Fruit fly (Drosophila melanogaster) whole organism, prepupa: ENCODE results near the gene CG34247.

Source experiments
- CG16779 ChIP-seq: fragments of 200-800 bp; sonication (Bioruptor generic); optimal IDR thresholded peaks from 3 replicates; lab custom pipeline; 2017; ENCODE audit warnings: missing biosample characterization, mild to moderate bottlenecking, missing genetic modification characterization
- CG34406 ChIP-seq: fragments of 200-800 bp; sonication (Bioruptor generic); optimal IDR thresholded peaks from 3 replicates; lab custom pipeline; 2016; ENCODE audit warnings: missing biosample characterization, missing genetic modification characterization
- Eip93F ChIP-seq: fragments of 200-800 bp; sonication (Bioruptor generic); optimal IDR thresholded peaks from 2 replicates; lab custom pipeline; 2016; ENCODE audit warnings: missing biosample characterization, mild to moderate bottlenecking, missing genetic modification characterization
- Gug ChIP-seq: fragments of 200-800 bp; sonication (Bioruptor generic); IDR thresholded peaks from 2 replicates; pipeline ENCODE4 v1.3.6; 2022; ENCODE audit warnings: missing biosample characterization, missing genetic modification characterization
- fd59A ChIP-seq: fragments of 200-800 bp; sonication (Bioruptor generic); optimal IDR thresholded peaks from 2 replicates; lab custom pipeline; 2017; ENCODE audit warnings: missing biosample characterization, mild to moderate bottlenecking, missing genetic modification characterization, missing genetic modification reagents
- pdm3 ChIP-seq: fragments of 200-800 bp; sonication (Bioruptor generic); optimal IDR thresholded peaks from 3 replicates; lab custom pipeline; 2016; ENCODE audit warnings: missing biosample characterization, missing genetic modification characterization
- spab ChIP-seq: fragments of 200-800 bp; sonication (Bioruptor generic); optimal IDR thresholded peaks from 2 replicates; lab custom pipeline; 2017; ENCODE audit warnings: missing biosample characterization, mild to moderate bottlenecking, missing genetic modification characterization, missing genetic modification reagents

DNA sequence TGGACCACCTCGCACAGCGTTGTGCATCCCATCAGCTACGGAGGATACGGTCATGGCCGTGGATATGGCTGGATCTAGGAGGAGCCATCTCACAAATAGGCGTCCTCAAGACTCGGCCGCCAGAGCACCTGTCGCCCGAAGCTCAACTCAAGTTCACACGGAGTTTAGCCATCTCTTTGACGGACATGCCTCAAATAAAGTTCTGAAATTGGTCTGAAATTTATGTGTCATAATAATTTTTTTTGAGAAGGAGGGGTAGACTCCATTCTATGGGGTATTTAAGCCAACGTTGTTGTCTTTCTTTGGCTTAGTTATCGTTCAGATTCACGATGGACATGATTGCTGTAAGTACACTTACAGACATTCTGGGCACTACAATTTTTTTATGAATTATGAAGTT lies 1.6 kb upstream of the CG34247 start, which contains the start of gene CG13070:
- TF ChIP-seq Gug (GFP tag; lab: Robert Waterston, UW) (no peak), pdm3 (GFP tag; lab: Kevin White, UChicago) (no peak), spab (GFP tag; lab: Kevin White, UChicago) (no peak), fd59A (GFP tag; lab: Kevin White, UChicago) (no peak), CG16779 (tag; lab: Kevin White, UChicago) (no peak), Eip93F (GFP tag; lab: Kevin White, UChicago) (no peak), CG34406 (GFP tag; lab: Kevin White, UChicago) (no peak)
